Worm (Caenorhabditis elegans): ENCODE data around the gene zig-6.

DNA sequence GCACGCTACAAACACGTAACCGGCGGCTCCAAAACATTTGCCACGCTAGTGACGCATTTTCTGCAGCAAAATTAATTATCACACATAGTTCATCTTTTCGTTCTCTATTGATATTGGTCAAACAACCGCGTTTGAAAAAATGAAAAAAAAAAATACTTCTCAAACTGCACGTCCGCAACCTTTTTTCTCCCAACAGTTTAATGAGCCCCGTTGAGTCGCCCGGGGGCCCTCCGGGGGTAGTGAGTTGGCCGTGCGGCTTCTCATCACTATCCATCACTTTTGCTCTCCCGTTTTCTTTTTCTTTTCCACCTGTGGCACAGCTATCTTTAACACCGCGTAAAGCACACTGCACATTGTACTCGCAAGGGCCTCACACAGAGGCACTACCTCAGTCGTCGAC lies 20.6 kb upstream of the zig-6 start:
- TF ChIP-seq ceh-82 (tag; optimal IDR thresholded peaks at IDR 0.05) (no peak), daf-16 (GFP tag; optimal IDR thresholded peaks at IDR 0.05) (no peak), daf-16 (tag; optimal IDR thresholded peaks at IDR 0.05) (no peak), daf-19 (GFP tag; conservative IDR thresholded peaks at IDR 0.05) (no peak), unc-39 (tag; optimal IDR thresholded peaks at IDR 0.05) (no peak), dpl-1 (GFP tag; optimal IDR thresholded peaks at IDR 0.05) (no peak), ama-1 (optimal IDR thresholded peaks at IDR 0.05) (no peak), mxl-2 (GFP tag; conservative IDR thresholded peaks at IDR 0.05) (no peak), fos-1 (tag; optimal IDR thresholded peaks at IDR 0.05) (no peak), nhr-237 (tag; optimal IDR thresholded peaks at IDR 0.05) (no peak)
